Fruit fly (Drosophila melanogaster) whole organism, embryonic: Measurements from ENCODE around the gene CG8369.

ENCODE experiments used
- ATbp ChIP-seq: fragments of 200-800 bp; sonication (Bioruptor generic); optimal IDR thresholded peaks from 2 replicates; lab custom pipeline; 2017; ENCODE audit warnings: missing biosample characterization, mild to moderate bottlenecking, missing genetic modification characterization, missing genetic modification reagents
- Adf1 ChIP-seq: fragments of 200-800 bp; sonication (Bioruptor generic); IDR thresholded peaks from 2 replicates; pipeline ENCODE4 v1.3.6; 2022; ENCODE audit warnings: missing biosample characterization, missing genetic modification characterization
- CG10147 ChIP-seq: fragments of 200-800 bp; sonication (Bioruptor generic); optimal IDR thresholded peaks from 2 replicates; lab custom pipeline; 2019; ENCODE audit warnings: missing biosample characterization, mild to moderate bottlenecking, missing genetic modification characterization, moderate library complexity
- CG11247 ChIP-seq: fragments of 200-800 bp; sonication (Bioruptor generic); IDR thresholded peaks from 2 replicates; pipeline ENCODE4 v1.3.6; 2022; ENCODE audit warnings: missing biosample characterization, missing genetic modification characterization
- CG11560 ChIP-seq: fragments of 200-800 bp; sonication (Bioruptor generic); IDR thresholded peaks from 3 replicates; pipeline ENCODE4 v1.3.6; 2022; ENCODE audit warnings: missing biosample characterization, missing genetic modification characterization
- CG11695 ChIP-seq: fragments of 200-800 bp; sonication (Bioruptor generic); IDR thresholded peaks from 3 replicates; pipeline ENCODE4 v1.3.6; 2022; ENCODE audit warnings: missing biosample characterization, missing genetic modification characterization
- CG11723 ChIP-seq: fragments of 200-800 bp; sonication (Bioruptor generic); optimal IDR thresholded peaks from 2 replicates; lab custom pipeline; 2017; ENCODE audit warnings: missing biosample characterization, mild to moderate bottlenecking, missing genetic modification characterization
- CG12219 ChIP-seq: fragments of 200-800 bp; sonication (Bioruptor generic); optimal IDR thresholded peaks from 3 replicates; lab custom pipeline; 2018; ENCODE audit warnings: missing biosample characterization, mild to moderate bottlenecking, missing genetic modification characterization
- CG12744 ChIP-seq: fragments of 200-800 bp; sonication (Bioruptor generic); optimal IDR thresholded peaks from 2 replicates; lab custom pipeline; 2016; ENCODE audit warnings: missing biosample characterization, missing genetic modification characterization
- CG13287 ChIP-seq: fragments of 200-800 bp; sonication (Bioruptor generic); IDR thresholded peaks from 2 replicates; pipeline ENCODE4 v1.3.6; 2022; ENCODE audit warnings: missing biosample characterization, missing genetic modification characterization; ENCODE audit not compliant: partially characterized antibody
- CG14860 ChIP-seq: fragments of 200-800 bp; sonication (Bioruptor generic); IDR thresholded peaks from 3 replicates; pipeline ENCODE4 v1.3.6; 2022; ENCODE audit warnings: missing biosample characterization, missing genetic modification characterization; ENCODE audit not compliant: partially characterized antibody
- CG15269 ChIP-seq: fragments of 200-800 bp; sonication (Bioruptor generic); optimal IDR thresholded peaks from 2 replicates; lab custom pipeline; 2018; ENCODE audit warnings: missing biosample characterization, mild to moderate bottlenecking, missing genetic modification characterization, moderate library complexity
- CG17186 ChIP-seq: fragments of 200-800 bp; sonication (Bioruptor generic); optimal IDR thresholded peaks from 3 replicates; lab custom pipeline; 2017; ENCODE audit warnings: missing biosample characterization, missing genetic modification reagents, missing genetic modification characterization
- CG17328 ChIP-seq: fragments of 200-800 bp; sonication (Bioruptor generic); IDR thresholded peaks from 2 replicates; pipeline ENCODE4 v1.3.6; 2022; ENCODE audit warnings: missing biosample characterization, missing genetic modification characterization
- CG1792 ChIP-seq: fragments of 200-800 bp; sonication (Bioruptor generic); optimal IDR thresholded peaks from 2 replicates; lab custom pipeline; 2016; ENCODE audit warnings: missing biosample characterization, missing genetic modification characterization
- CG18764 ChIP-seq: fragments of 200-800 bp; sonication (Bioruptor generic); optimal IDR thresholded peaks from 3 replicates; lab custom pipeline; 2016; ENCODE audit warnings: missing biosample characterization, missing genetic modification characterization
- CG32772 ChIP-seq: fragments of 200-800 bp; sonication (Bioruptor generic); IDR thresholded peaks from 2 replicates; pipeline ENCODE4 v1.3.6; 2022; ENCODE audit warnings: missing biosample characterization, missing genetic modification characterization
- CG3838 ChIP-seq: fragments of 200-800 bp; sonication (Bioruptor generic); optimal IDR thresholded peaks from 3 replicates; lab custom pipeline; 2016; ENCODE audit warnings: missing biosample characterization, missing genetic modification characterization
- CG7987 ChIP-seq: fragments of 200-800 bp; sonication (Bioruptor generic); optimal IDR thresholded peaks from 2 replicates; lab custom pipeline; 2018; ENCODE audit warnings: missing biosample characterization, mild to moderate bottlenecking, missing genetic modification characterization, moderate library complexity
- CG8089 ChIP-seq: fragments of 200-800 bp; sonication (Bioruptor generic); optimal IDR thresholded peaks from 3 replicates; lab custom pipeline; 2016; ENCODE audit warnings: missing biosample characterization, missing genetic modification characterization
- Dll ChIP-seq: fragments of 200-800 bp; sonication (Bioruptor generic); IDR thresholded peaks from 4 replicates; pipeline ENCODE4 v1.3.6; 2022; ENCODE audit warnings: missing biosample characterization, missing genetic modification characterization; ENCODE audit not compliant: partially characterized antibody
- Doc2 ChIP-seq: fragments of 200-800 bp; sonication (Bioruptor generic); IDR thresholded peaks from 2 replicates; pipeline ENCODE4 v1.3.6; 2022; ENCODE audit warnings: missing biosample characterization, missing genetic modification characterization
- Dref ChIP-seq: fragments of 200-800 bp; sonication (Bioruptor generic); IDR thresholded peaks from 2 replicates; pipeline ENCODE4 v1.3.6; 2022; ENCODE audit warnings: missing biosample characterization, missing genetic modification characterization
- E2f2 ChIP-seq: fragments of 200-800 bp; sonication (Bioruptor generic); IDR thresholded peaks from 2 replicates; pipeline ENCODE4 v1.3.6; 2022; ENCODE audit warnings: missing biosample characterization, missing genetic modification characterization
- H15 ChIP-seq: fragments of 200-800 bp; sonication (Bioruptor generic); IDR thresholded peaks from 3 replicates; pipeline ENCODE4 v1.3.6; 2022; ENCODE audit warnings: missing biosample characterization, missing genetic modification characterization
- Hr3 ChIP-seq: fragments of 200-800 bp; sonication (Bioruptor generic); optimal IDR thresholded peaks from 3 replicates; lab custom pipeline; 2016; ENCODE audit warnings: missing biosample characterization, missing genetic modification characterization
- Lim3 ChIP-seq: fragments of 200-800 bp; sonication (Bioruptor generic); IDR thresholded peaks from 2 replicates; pipeline ENCODE4 v1.3.6; 2022; ENCODE audit warnings: missing biosample characterization, missing genetic modification characterization
- NC2α ChIP-seq: fragments of 200-800 bp; sonication (Bioruptor generic); optimal IDR thresholded peaks from 2 replicates; lab custom pipeline; 2016; ENCODE audit warnings: missing biosample characterization, missing genetic modification characterization
- TFAM ChIP-seq: fragments of 200-800 bp; sonication (Bioruptor generic); optimal IDR thresholded peaks from 2 replicates; lab custom pipeline; 2017; ENCODE audit warnings: missing biosample characterization, missing genetic modification characterization, inconsistent platforms
- aop ChIP-seq: fragments of 200-800 bp; sonication (Bioruptor generic); IDR thresholded peaks from 2 replicates; pipeline ENCODE4 v1.3.6; 2022; ENCODE audit warnings: missing biosample characterization, missing genetic modification characterization
- ara ChIP-seq: fragments of 200-800 bp; sonication (Bioruptor generic); IDR thresholded peaks from 2 replicates; pipeline ENCODE4 v1.3.6; 2022; ENCODE audit warnings: missing biosample characterization, missing genetic modification characterization
- cg ChIP-seq: fragments of 200-800 bp; sonication (Bioruptor generic); optimal IDR thresholded peaks from 3 replicates; lab custom pipeline; 2019; ENCODE audit warnings: missing biosample characterization, mild to moderate bottlenecking, missing genetic modification characterization, moderate library complexity
- da ChIP-seq: fragments of 200-800 bp; sonication (Bioruptor generic); optimal IDR thresholded peaks from 2 replicates; lab custom pipeline; 2016; ENCODE audit warnings: missing biosample characterization, missing genetic modification characterization
- danr ChIP-seq: fragments of 200-800 bp; sonication (Bioruptor generic); IDR thresholded peaks from 2 replicates; pipeline ENCODE4 v1.3.6; 2022; ENCODE audit warnings: missing biosample characterization, missing genetic modification characterization
- exex ChIP-seq: fragments of 200-800 bp; sonication (Bioruptor generic); optimal IDR thresholded peaks from 4 replicates; lab custom pipeline; 2018; ENCODE audit warnings: missing biosample characterization, mild to moderate bottlenecking, missing genetic modification characterization, moderate library complexity
- insv ChIP-seq, 2 experiments: fragments of 200-800 bp; sonication (Bioruptor generic); optimal IDR thresholded peaks; 3 replicates each; lab custom pipeline; 2016 to 2018; ENCODE audit warnings: missing biosample characterization in 2 of 2, missing genetic modification characterization in 2 of 2
- kah ChIP-seq: fragments of 200-800 bp; sonication (Bioruptor generic); optimal IDR thresholded peaks from 2 replicates; lab custom pipeline; 2018; ENCODE audit warnings: missing biosample characterization, mild to moderate bottlenecking, missing genetic modification characterization
- klu ChIP-seq: fragments of 200-800 bp; sonication (Bioruptor generic); IDR thresholded peaks from 2 replicates; pipeline ENCODE4 v1.3.6; 2022; ENCODE audit warnings: missing biosample characterization, missing genetic modification characterization
- knrl ChIP-seq: fragments of 200-800 bp; sonication (Bioruptor generic); IDR thresholded peaks from 3 replicates; pipeline ENCODE4 v1.3.6; 2022; ENCODE audit warnings: missing biosample characterization, missing genetic modification characterization; ENCODE audit not compliant: partially characterized antibody
- lmd ChIP-seq: fragments of 200-800 bp; sonication (Bioruptor generic); IDR thresholded peaks from 2 replicates; pipeline ENCODE4 v1.3.6; 2022; ENCODE audit warnings: missing biosample characterization, missing genetic modification characterization
- nau ChIP-seq: fragments of 200-800 bp; sonication (Bioruptor generic); optimal IDR thresholded peaks from 3 replicates; lab custom pipeline; 2017; ENCODE audit warnings: missing biosample characterization, mild to moderate bottlenecking, missing genetic modification characterization, missing genetic modification reagents
- oc ChIP-seq: fragments of 200-800 bp; sonication (Bioruptor generic); optimal IDR thresholded peaks from 2 replicates; lab custom pipeline; 2018; ENCODE audit warnings: missing biosample characterization, mild to moderate bottlenecking, missing genetic modification characterization, moderate library complexity
- repo ChIP-seq: fragments of 200-800 bp; sonication (Bioruptor generic); optimal IDR thresholded peaks from 2 replicates; lab custom pipeline; 2016; ENCODE audit warnings: missing biosample characterization, missing genetic modification characterization
- rib ChIP-seq: fragments of 200-800 bp; sonication (Bioruptor generic); IDR thresholded peaks from 2 replicates; pipeline ENCODE4 v1.3.6; 2022; ENCODE audit warnings: missing biosample characterization, missing genetic modification characterization
- slp2 ChIP-seq: fragments of 200-800 bp; sonication (Bioruptor generic); optimal IDR thresholded peaks from 2 replicates; lab custom pipeline; 2016; ENCODE audit warnings: missing biosample characterization, missing genetic modification characterization
- sob ChIP-seq: fragments of 200-800 bp; sonication (Bioruptor generic); IDR thresholded peaks from 2 replicates; pipeline ENCODE4 v1.3.6; 2022; ENCODE audit warnings: missing biosample characterization, missing genetic modification characterization
- sqz ChIP-seq: fragments of 200-800 bp; sonication (Bioruptor generic); optimal IDR thresholded peaks from 3 replicates; lab custom pipeline; 2018; ENCODE audit warnings: missing biosample characterization, mild to moderate bottlenecking, missing genetic modification characterization
- vfl ChIP-seq: fragments of 200-800 bp; sonication (Bioruptor generic); optimal IDR thresholded peaks from 2 replicates; lab custom pipeline; 2016; ENCODE audit warnings: missing biosample characterization, missing genetic modification characterization
- wek ChIP-seq: fragments of 200-800 bp; sonication (Bioruptor generic); optimal IDR thresholded peaks from 3 replicates; lab custom pipeline; 2018; ENCODE audit warnings: missing biosample characterization, mild to moderate bottlenecking, missing genetic modification characterization, moderate library complexity
- wor ChIP-seq: fragments of 200-800 bp; sonication (Bioruptor generic); IDR thresholded peaks from 2 replicates; pipeline ENCODE4 v1.3.6; 2022; ENCODE audit warnings: missing biosample characterization, missing genetic modification characterization

CG8369 gene

DNA sequence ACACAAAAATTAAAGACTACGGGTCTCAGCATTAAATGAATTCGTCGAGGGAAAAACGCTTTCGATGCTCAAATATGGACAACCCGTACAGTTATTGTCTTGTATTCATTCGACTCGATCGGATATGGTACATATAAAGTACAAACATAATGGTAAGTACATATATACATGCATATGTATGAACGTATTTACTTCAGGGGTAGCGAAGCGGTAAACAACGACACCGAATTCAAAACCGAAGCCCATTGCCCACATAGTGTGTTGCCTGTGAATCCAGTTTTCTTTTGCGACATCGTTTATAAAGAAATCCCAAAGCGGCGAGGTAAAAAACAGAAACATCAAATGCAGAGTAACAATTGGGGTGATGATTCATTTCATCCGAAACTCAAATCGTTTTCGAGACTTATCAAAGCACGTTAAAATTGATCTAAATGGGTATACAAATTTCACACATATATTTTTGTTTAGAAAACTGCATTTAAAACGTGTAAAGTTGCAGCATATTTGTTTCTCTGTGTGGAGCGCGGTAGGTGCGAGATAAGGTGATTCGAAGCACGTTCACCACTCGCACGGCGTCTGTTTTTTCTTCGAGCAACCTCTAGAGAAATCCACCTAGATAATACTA lies 9.4 kb upstream of the CG8369 start (continued):
- TF ChIP-seq CG1792 (GFP tag; lab: Kevin White, UChicago) (peak; percentile 13), CG11560 (tag; lab: Robert Waterston, UW) (no peak), nau (GFP tag; lab: Kevin White, UChicago) (peak; percentile 43), CG17186 (GFP tag; lab: Kevin White, UChicago) (no peak), lmd (peak; percentile 48), TFAM (no peak), danr (GFP tag; lab: Robert Waterston, UW) (peak; percentile 27; the same call in 1 of the 2 replicates), CG12219 (peak; percentile 36), NC2α (GFP tag; lab: Kevin White, UChicago) (no peak), exex (no peak), CG8089 (GFP tag; lab: Kevin White, UChicago) (peak; percentile 36), CG3838 (GFP tag; lab: Kevin White, UChicago) (no peak), sob (peak; percentile 33; the same call in 1 of the 2 replicates), kah (GFP tag; lab: Kevin White, UChicago) (peak; percentile 20), CG10147 (GFP tag; lab: Kevin White, UChicago) (peak; percentile 17), Adf1 (GFP tag; lab: Robert Waterston, UW) (no peak; the same call in 1 of the 2 replicates), insv (GFP tag; optimal IDR thresholded peaks at IDR 0.05; lab: Kevin White, UChicago) (no peak), ATbp (peak; percentile 44), CG13287 (GFP tag; lab: Robert Waterston, UW) (no peak), CG11723 (GFP tag; lab: Kevin White, UChicago) (no peak), slp2 (peak; percentile 17), CG18764 (GFP tag; lab: Kevin White, UChicago) (peak; percentile 10), klu (GFP tag; lab: Robert Waterston, UW) (0 out of 2 replicates have a peak, but pooled peaks have one; percentile 27), CG17328 (no peak), Dref (GFP tag; lab: Robert Waterston, UW) (no peak), CG11695 (no peak; the same call in 2 of the 3 replicates), sqz (GFP tag; lab: Kevin White, UChicago) (peak; percentile 93), CG15269 (tag; lab: Kevin White, UChicago) (peak; percentile 63), CG7987 (GFP tag; lab: Kevin White, UChicago) (no peak), oc (tag; lab: Kevin White, UChicago) (peak; percentile 70), wor (0 out of 2 replicates have a peak, but pooled peaks have one; percentile 14), repo (no peak), rib (GFP tag; lab: Robert Waterston, UW) (no peak), aop (no peak), ara (GFP tag; lab: Robert Waterston, UW) (peak; percentile 23; the same call in 1 of the 2 replicates), CG11247 (GFP tag; lab: Robert Waterston, UW) (peak; percentile 53; the same call in 1 of the 2 replicates), da (GFP tag; lab: Kevin White, UChicago) (no peak), Lim3 (GFP tag; lab: Robert Waterston, UW) (no peak), cg (GFP tag; lab: Kevin White, UChicago) (peak; percentile 43), wek (GFP tag; lab: Kevin White, UChicago) (peak; percentile 40), Hr3 (peak; percentile 16), CG12744 (GFP tag; lab: Kevin White, UChicago) (no peak), Dll (no peak), E2f2 (peak; percentile 45; the same call in 1 of the 2 replicates), vfl (GFP tag; lab: Kevin White, UChicago) (no peak), knrl (GFP tag; lab: Robert Waterston, UW) (no peak), H15 (GFP tag; lab: Robert Waterston, UW) (peak; percentile 46; the same call in 1 of the 3 replicates), Doc2 (GFP tag; lab: Robert Waterston, UW) (no peak), CG32772 (GFP tag; lab: Robert Waterston, UW) (peak; percentile 58; the same call in 1 of the 2 replicates), CG14860 (GFP tag; lab: Robert Waterston, UW) (no peak)
